Fruit fly (Drosophila melanogaster): Measurements from ENCODE around the gene Naa40.
A peak's percentile ranks its signal among the peaks of the same experiment; 100 is the strongest.

The Naa40 gene

DNA sequence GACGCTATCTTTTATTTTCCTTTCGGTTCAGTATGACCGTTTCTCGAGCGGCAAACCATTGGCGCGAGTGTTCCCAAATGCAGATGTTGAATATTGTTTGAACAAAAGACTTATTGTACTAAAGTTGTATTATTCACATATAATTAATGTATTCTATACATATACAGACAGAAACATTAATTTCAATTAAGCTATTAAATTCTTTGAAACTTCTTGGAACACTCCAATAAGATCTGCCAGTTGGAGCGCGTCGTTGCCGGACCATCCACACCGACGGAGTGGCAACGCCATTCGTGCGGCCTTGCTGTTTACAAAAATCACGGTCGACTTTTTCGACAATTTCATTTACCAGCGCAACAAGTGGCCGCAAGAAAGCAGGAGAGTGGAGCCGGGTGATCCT, 20.3 kb upstream of the Naa40 start, which contains the start of the genes Wdr24 and IntS11 (continued):
- no peak for TF ChIP-seq CG6683 (GFP tag; optimal IDR thresholded peaks at IDR 0.05)
- TF ChIP-seq knrl (GFP tag; IDR thresholded peaks at IDR 0.05; ENCODE audit: partially characterized antibody), result no peak; the same call in 2 of the 3 replicates
- no peak for TF ChIP-seq lab (GFP tag; optimal IDR thresholded peaks at IDR 0.05)
- peak; percentile 88 for TF ChIP-seq CG2678 (tag; optimal IDR thresholded peaks at IDR 0.05)
- TF ChIP-seq CG4360 (GFP tag; IDR thresholded peaks at IDR 0.05), result 0 out of 2 replicates have a peak, but pooled peaks have one; percentile 32
- peak; percentile 50 for TF ChIP-seq CG16863 (GFP tag; optimal IDR thresholded peaks at IDR 0.05)
- peak; percentile 60 for TF ChIP-seq CG15696 (tag; optimal IDR thresholded peaks at IDR 0.05)
- peak in 1 of 3 experiments; percentile 49 for TF ChIP-seq lola (GFP tag; optimal IDR thresholded peaks at IDR 0.05)
- TF ChIP-seq Hand (GFP tag; optimal IDR thresholded peaks at IDR 0.05), result peak; percentile 49
- no peak for TF ChIP-seq da (GFP tag; optimal IDR thresholded peaks at IDR 0.05)
- TF ChIP-seq BtbVII (GFP tag; optimal IDR thresholded peaks at IDR 0.05), result peak; percentile 27
- 0 out of 2 replicates have a peak, but pooled peaks have one; percentile 28 for TF ChIP-seq Dip2 (GFP tag; IDR thresholded peaks at IDR 0.05)
- TF ChIP-seq CG7556 (GFP tag; optimal IDR thresholded peaks at IDR 0.05), result peak; percentile 71
- TF ChIP-seq CG4854 (GFP tag; optimal IDR thresholded peaks at IDR 0.05), result peak; percentile 58
- TF ChIP-seq CG13894 (tag; optimal IDR thresholded peaks at IDR 0.05), result no peak
- TF ChIP-seq Max (GFP tag; optimal IDR thresholded peaks at IDR 0.05), result peak; percentile 80
- TF ChIP-seq hkb (optimal IDR thresholded peaks at IDR 0.05), result peak; percentile 97
- TF ChIP-seq hkb (GFP tag; IDR thresholded peaks at IDR 0.05), result peak; percentile 73
- TF ChIP-seq CG15269 (tag; optimal IDR thresholded peaks at IDR 0.05), result peak; percentile 86
- peak; percentile 91 for TF ChIP-seq Gug (GFP tag; IDR thresholded peaks at IDR 0.05)
- peak; percentile 71 for TF ChIP-seq Adf1 (GFP tag; IDR thresholded peaks at IDR 0.05)
- TF ChIP-seq CG31441 (GFP tag; IDR thresholded peaks at IDR 0.05), result no peak; the same call in 1 of the 2 replicates
- no peak for TF ChIP-seq Six4 (GFP tag; optimal IDR thresholded peaks at IDR 0.05)
- peak; percentile 43 for TF ChIP-seq CG1792 (GFP tag; optimal IDR thresholded peaks at IDR 0.05)
- TF ChIP-seq CG1647 (GFP tag; optimal IDR thresholded peaks at IDR 0.05), result peak; percentile 64
- peak; percentile 97 for TF ChIP-seq CG9932 (GFP tag; IDR thresholded peaks at IDR 0.05)
- TF ChIP-seq Lim3 (GFP tag; IDR thresholded peaks at IDR 0.05), result peak; percentile 64
- TF ChIP-seq ems (GFP tag; optimal IDR thresholded peaks at IDR 0.05), result peak; percentile 69
- peak; percentile 57 for TF ChIP-seq slou (GFP tag; optimal IDR thresholded peaks at IDR 0.05)
- TF ChIP-seq pb (GFP tag; optimal IDR thresholded peaks at IDR 0.05), result no peak
- TF ChIP-seq ind (GFP tag; optimal IDR thresholded peaks at IDR 0.05), result peak; percentile 74
- TF ChIP-seq CG6654 (GFP tag; optimal IDR thresholded peaks at IDR 0.05), result no peak
- peak; percentile 86 for TF ChIP-seq HLH54F (GFP tag; optimal IDR thresholded peaks at IDR 0.05)
- peak; percentile 89 for TF ChIP-seq gem (tag; optimal IDR thresholded peaks at IDR 0.05)
- peak; percentile 74 for TF ChIP-seq dm (GFP tag; optimal IDR thresholded peaks at IDR 0.05)
- no peak for TF ChIP-seq her (GFP tag; optimal IDR thresholded peaks at IDR 0.05)
- TF ChIP-seq HmgD (GFP tag; optimal IDR thresholded peaks at IDR 0.05), result peak; percentile 32
- TF ChIP-seq ci (GFP tag; IDR thresholded peaks at IDR 0.05), result peak; percentile 89
- TF ChIP-seq CG33213 (GFP tag; optimal IDR thresholded peaks at IDR 0.05), result peak; percentile 42
- peak; percentile 90 for TF ChIP-seq ken (GFP tag; IDR thresholded peaks at IDR 0.05)
- peak; percentile 83 for TF ChIP-seq CG1233 (GFP tag; optimal IDR thresholded peaks at IDR 0.05)
- TF ChIP-seq CG32772 (GFP tag; IDR thresholded peaks at IDR 0.05), result peak; percentile 97
- TF ChIP-seq dpn (GFP tag; optimal IDR thresholded peaks at IDR 0.05), result peak; percentile 65 to 82
- peak; percentile 90 for TF ChIP-seq mam (GFP tag; optimal IDR thresholded peaks at IDR 0.05)
- no peak for TF ChIP-seq inv (GFP tag; IDR thresholded peaks at IDR 0.05; ENCODE audit: partially characterized antibody)
- peak; percentile 69 for TF ChIP-seq chm (GFP tag; IDR thresholded peaks at IDR 0.05)
- no peak for TF ChIP-seq dan (GFP tag; IDR thresholded peaks at IDR 0.05)
- no peak for TF ChIP-seq pfk (GFP tag; optimal IDR thresholded peaks at IDR 0.05)
- TF ChIP-seq CG32532 (GFP tag; IDR thresholded peaks at IDR 0.05), result peak; percentile 96
- TF ChIP-seq B-H2 (GFP tag; optimal IDR thresholded peaks at IDR 0.05), result peak; percentile 74
- TF ChIP-seq CG18619 (GFP tag; optimal IDR thresholded peaks at IDR 0.05), result peak; percentile 67
